Fruit fly (Drosophila melanogaster) whole organism, embryonic: ENCODE measurements around the gene Ilp6.

ENCODE experiments used
- Bgb ChIP-seq: fragments of 200-800 bp; sonication (Bioruptor generic); IDR thresholded peaks from 2 replicates; pipeline ENCODE4 v1.3.6; 2022; ENCODE audit warnings: missing biosample characterization, missing genetic modification characterization; ENCODE audit not compliant: partially characterized antibody
- CG10209 ChIP-seq: fragments of 200-800 bp; sonication (Bioruptor generic); optimal IDR thresholded peaks from 3 replicates; lab custom pipeline; 2017; ENCODE audit warnings: missing biosample characterization, mild to moderate bottlenecking, missing genetic modification characterization, missing genetic modification reagents
- CG12071 ChIP-seq: fragments of 200-800 bp; sonication (Bioruptor generic); optimal IDR thresholded peaks from 3 replicates; lab custom pipeline; 2018; ENCODE audit warnings: missing biosample characterization, mild to moderate bottlenecking, missing genetic modification characterization
- CG13894 ChIP-seq: fragments of 200-800 bp; sonication (Bioruptor generic); optimal IDR thresholded peaks from 3 replicates; lab custom pipeline; 2018; ENCODE audit warnings: missing biosample characterization, mild to moderate bottlenecking, missing genetic modification characterization, moderate library complexity
- CG14014 ChIP-seq: fragments of 200-800 bp; sonication (Bioruptor generic); IDR thresholded peaks from 2 replicates; pipeline ENCODE4 v1.3.6; 2022; ENCODE audit warnings: missing biosample characterization, missing genetic modification characterization
- CG17568 ChIP-seq: fragments of 200-800 bp; sonication (Bioruptor generic); optimal IDR thresholded peaks from 2 replicates; lab custom pipeline; 2018; ENCODE audit warnings: missing biosample characterization, mild to moderate bottlenecking, missing genetic modification characterization, moderate library complexity
- CG2678 ChIP-seq: fragments of 200-800 bp; sonication (Bioruptor generic); optimal IDR thresholded peaks from 3 replicates; lab custom pipeline; 2019; ENCODE audit warnings: missing biosample characterization, mild to moderate bottlenecking, missing genetic modification characterization, moderate library complexity
- CG2875 ChIP-seq: fragments of 200-800 bp; sonication (Bioruptor generic); optimal IDR thresholded peaks from 2 replicates; lab custom pipeline; 2017; ENCODE audit warnings: missing biosample characterization, mild to moderate bottlenecking, missing genetic modification characterization, missing genetic modification reagents
- CG30020 ChIP-seq: fragments of 200-800 bp; optimal IDR thresholded peaks from 2 replicates; lab custom pipeline; 2019; ENCODE audit warnings: missing biosample characterization, mild to moderate bottlenecking, missing genetic modification characterization, moderate library complexity
- CG3065 ChIP-seq: fragments of 200-800 bp; sonication (Bioruptor generic); optimal IDR thresholded peaks from 2 replicates; lab custom pipeline; 2016; ENCODE audit warnings: missing biosample characterization, missing genetic modification characterization
- CG31224 ChIP-seq: fragments of 200-800 bp; sonication (Bioruptor generic); IDR thresholded peaks from 2 replicates; pipeline ENCODE4 v1.3.6; 2022; ENCODE audit warnings: missing biosample characterization, missing genetic modification characterization
- CG31441 ChIP-seq: fragments of 200-800 bp; sonication (Bioruptor generic); IDR thresholded peaks from 2 replicates; pipeline ENCODE4 v1.3.6; 2022; ENCODE audit warnings: missing biosample characterization, missing genetic modification characterization
- CG3407 ChIP-seq: fragments of 200-800 bp; sonication (Bioruptor generic); optimal IDR thresholded peaks from 2 replicates; lab custom pipeline; 2018; ENCODE audit warnings: missing biosample characterization, mild to moderate bottlenecking, missing genetic modification characterization
- CG34376 ChIP-seq: fragments of 200-800 bp; sonication (Bioruptor generic); optimal IDR thresholded peaks from 2 replicates; lab custom pipeline; 2018; ENCODE audit warnings: missing biosample characterization, mild to moderate bottlenecking, missing genetic modification characterization
- CG4328 ChIP-seq: fragments of 200-800 bp; sonication (Bioruptor generic); optimal IDR thresholded peaks from 3 replicates; lab custom pipeline; 2017; ENCODE audit warnings: missing biosample characterization, missing genetic modification reagents, missing genetic modification characterization
- CG6254 ChIP-seq: fragments of 200-800 bp; sonication (Bioruptor generic); optimal IDR thresholded peaks from 3 replicates; lab custom pipeline; 2017; ENCODE audit warnings: mild to moderate bottlenecking, missing biosample characterization, missing genetic modification reagents, missing genetic modification characterization
- CG6683 ChIP-seq: fragments of 200-800 bp; sonication (Bioruptor generic); optimal IDR thresholded peaks from 2 replicates; lab custom pipeline; 2017; ENCODE audit warnings: missing biosample characterization, mild to moderate bottlenecking, missing genetic modification characterization, missing genetic modification reagents
- CG8478 ChIP-seq: fragments of >200 bp; optimal IDR thresholded peaks from 2 replicates; lab custom pipeline; 2018
- Dek ChIP-seq: fragments of 200-800 bp; sonication (Bioruptor generic); optimal IDR thresholded peaks from 3 replicates; lab custom pipeline; 2019; ENCODE audit warnings: missing biosample characterization, mild to moderate bottlenecking, missing genetic modification characterization, moderate library complexity
- Dll ChIP-seq: fragments of 200-800 bp; sonication (Bioruptor generic); IDR thresholded peaks from 4 replicates; pipeline ENCODE4 v1.3.6; 2022; ENCODE audit warnings: missing biosample characterization, missing genetic modification characterization; ENCODE audit not compliant: partially characterized antibody
- Fer3 ChIP-seq: fragments of 200-800 bp; sonication (Bioruptor generic); optimal IDR thresholded peaks from 2 replicates; lab custom pipeline; 2018; ENCODE audit warnings: missing biosample characterization, mild to moderate bottlenecking, missing genetic modification characterization, moderate library complexity
- Hr78 ChIP-seq, 2 experiments: fragments of 200-800 bp in 1 of 2; fragments of >200 bp in 1 of 2; sonication (Bioruptor generic) in 1 of 2; optimal IDR thresholded peaks; 2 replicates each; lab custom pipeline; 2017 to 2019; ENCODE audit warnings: missing biosample characterization in 2 of 2, missing genetic modification characterization in 2 of 2, mild to moderate bottlenecking in 1 of 2, moderate library complexity in 1 of 2
- Nf-YB ChIP-seq: fragments of 200-800 bp; sonication (Bioruptor generic); optimal IDR thresholded peaks from 3 replicates; lab custom pipeline; 2019; ENCODE audit warnings: missing biosample characterization, mild to moderate bottlenecking, missing genetic modification characterization, moderate library complexity
- Nf-YC ChIP-seq: fragments of 200-800 bp; optimal IDR thresholded peaks from 3 replicates; lab custom pipeline; 2019; ENCODE audit warnings: missing biosample characterization, mild to moderate bottlenecking, missing genetic modification characterization, moderate library complexity
- Optix ChIP-seq: fragments of 200-800 bp; sonication (Bioruptor generic); IDR thresholded peaks from 3 replicates; pipeline ENCODE4 v1.3.6; 2022; ENCODE audit warnings: missing biosample characterization, missing genetic modification characterization
- Poxn ChIP-seq: fragments of 200-800 bp; sonication (Bioruptor generic); IDR thresholded peaks from 2 replicates; pipeline ENCODE4 v1.3.6; 2022; ENCODE audit warnings: missing biosample characterization, missing genetic modification characterization
- Rx ChIP-seq: fragments of 200-800 bp; sonication (Bioruptor generic); IDR thresholded peaks from 2 replicates; pipeline ENCODE4 v1.3.6; 2022; ENCODE audit warnings: missing biosample characterization, missing genetic modification characterization
- Vsx1 ChIP-seq: fragments of 200-800 bp; sonication (Bioruptor generic); optimal IDR thresholded peaks from 2 replicates; lab custom pipeline; 2017; ENCODE audit warnings: missing biosample characterization, mild to moderate bottlenecking, missing genetic modification characterization, missing genetic modification reagents
- YL-1 ChIP-seq: fragments of 200-800 bp; sonication (Bioruptor generic); optimal IDR thresholded peaks from 3 replicates; lab custom pipeline; 2017; ENCODE audit warnings: missing biosample characterization, mild to moderate bottlenecking, missing genetic modification characterization
- bcd ChIP-seq: fragments of 200-800 bp; sonication (Bioruptor generic); optimal IDR thresholded peaks from 2 replicates; lab custom pipeline; 2017; ENCODE audit warnings: missing biosample characterization, mild to moderate bottlenecking, missing genetic modification characterization
- cad ChIP-seq: fragments of >200 bp; optimal IDR thresholded peaks from 2 replicates; lab custom pipeline; 2017; ENCODE audit warnings: missing biosample characterization, missing genetic modification characterization
- caup ChIP-seq: fragments of 200-800 bp; sonication (Bioruptor generic); optimal IDR thresholded peaks from 3 replicates; lab custom pipeline; 2017; ENCODE audit warnings: missing biosample characterization, mild to moderate bottlenecking, missing genetic modification characterization, moderate library complexity; ENCODE audit not compliant: severe bottlenecking
- dpn ChIP-seq, 2 experiments: fragments of 200-800 bp; sonication (Bioruptor generic); optimal IDR thresholded peaks; 3 replicates each; lab custom pipeline; 2016; ENCODE audit warnings: missing biosample characterization in 2 of 2, missing genetic modification characterization in 2 of 2
- emc ChIP-seq: fragments of 200-800 bp; sonication (Bioruptor generic); optimal IDR thresholded peaks from 2 replicates; lab custom pipeline; 2016; ENCODE audit warnings: missing biosample characterization, missing genetic modification characterization
- ham ChIP-seq: fragments of 200-800 bp; sonication (Bioruptor generic); IDR thresholded peaks from 2 replicates; pipeline ENCODE4 v1.3.6; 2022; ENCODE audit warnings: missing biosample characterization, missing genetic modification characterization
- hkb ChIP-seq, 2 experiments: fragments of 200-800 bp in 1 of 2; fragments of >200 bp in 1 of 2; sonication (Bioruptor generic) in 1 of 2; IDR thresholded peaks in 1 of 2; optimal IDR thresholded peaks in 1 of 2; 2 replicates each; pipeline versions ENCODE4 v1.3.6 to Lab custom; 2017 to 2022; ENCODE audit warnings: missing biosample characterization in 1 of 2, missing genetic modification characterization in 1 of 2
- ind ChIP-seq: fragments of 200-800 bp; sonication (Bioruptor generic); optimal IDR thresholded peaks from 3 replicates; lab custom pipeline; 2016; ENCODE audit warnings: missing biosample characterization, missing genetic modification characterization
- insv ChIP-seq, 2 experiments: fragments of 200-800 bp; sonication (Bioruptor generic); optimal IDR thresholded peaks; 3 replicates each; lab custom pipeline; 2016 to 2018; ENCODE audit warnings: missing biosample characterization in 2 of 2, missing genetic modification characterization in 2 of 2
- otp ChIP-seq: fragments of 200-800 bp; sonication (Bioruptor generic); IDR thresholded peaks from 3 replicates; pipeline ENCODE4, ENCODE4 v1.3.6; 2022; ENCODE audit warnings: missing biosample characterization, missing genetic modification characterization
- pnt ChIP-seq: fragments of 200-800 bp; sonication (Bioruptor generic); optimal IDR thresholded peaks from 3 replicates; lab custom pipeline; 2016; ENCODE audit warnings: missing biosample characterization, missing genetic modification characterization
- sd ChIP-seq: fragments of 200-800 bp; sonication (Bioruptor generic); optimal IDR thresholded peaks from 3 replicates; lab custom pipeline; 2018; ENCODE audit warnings: missing biosample characterization, mild to moderate bottlenecking, missing genetic modification characterization, moderate library complexity
- sisA ChIP-seq: fragments of 200-800 bp; sonication (Bioruptor generic); IDR thresholded peaks from 2 replicates; pipeline ENCODE4 v1.3.6; 2022; ENCODE audit warnings: missing biosample characterization, missing genetic modification characterization
- slou ChIP-seq: fragments of 200-800 bp; sonication (Bioruptor generic); optimal IDR thresholded peaks from 3 replicates; lab custom pipeline; 2016; ENCODE audit warnings: missing biosample characterization, missing genetic modification characterization
- sna ChIP-seq: fragments of 200-800 bp; sonication (Bioruptor generic); IDR thresholded peaks from 2 replicates; pipeline ENCODE4 v1.3.6; 2022; ENCODE audit warnings: missing biosample characterization, missing genetic modification characterization; ENCODE audit not compliant: partially characterized antibody
- so ChIP-seq: fragments of 200-800 bp; sonication (Bioruptor generic); IDR thresholded peaks from 3 replicates; pipeline ENCODE4 v1.3.6; 2022; ENCODE audit warnings: missing biosample characterization, missing genetic modification characterization
- usp ChIP-seq: fragments of >200 bp; optimal IDR thresholded peaks from 2 replicates; lab custom pipeline; 2017; ENCODE audit warnings: missing biosample characterization, missing genetic modification characterization
- vvl ChIP-seq: fragments of 200-800 bp; sonication (Bioruptor generic); IDR thresholded peaks from 2 replicates; pipeline ENCODE4 v1.3.6; 2022; ENCODE audit warnings: missing biosample characterization, missing genetic modification characterization
- wek ChIP-seq: fragments of 200-800 bp; sonication (Bioruptor generic); optimal IDR thresholded peaks from 3 replicates; lab custom pipeline; 2018; ENCODE audit warnings: missing biosample characterization, mild to moderate bottlenecking, missing genetic modification characterization, moderate library complexity
- z ChIP-seq: fragments of 200-800 bp; sonication (Bioruptor generic); IDR thresholded peaks from 3 replicates; pipeline ENCODE4 v1.3.6; 2022; ENCODE audit warnings: missing biosample characterization, missing genetic modification characterization
- zen2 ChIP-seq: fragments of 200-800 bp; sonication (Bioruptor generic); IDR thresholded peaks from 3 replicates; pipeline ENCODE4 v1.3.6; 2022; ENCODE audit warnings: missing biosample characterization, missing genetic modification characterization; ENCODE audit not compliant: partially characterized antibody

Gene Ilp6

dm6 chrX:2318369-2318768 lies 16.1 kb downstream of the Ilp6 start (continued):
- TF ChIP-seq Nf-YB (GFP tag; lab: Kevin White, UChicago) (peak; percentile 16), slou (GFP tag; lab: Kevin White, UChicago) (no peak), z (GFP tag; lab: Robert Waterston, UW) (0 out of 3 replicates have a peak, but pooled peaks have one; percentile 23), bcd (GFP tag; lab: Kevin White, UChicago) (peak; percentile 6), CG13894 (tag; lab: Kevin White, UChicago) (no peak), CG34376 (GFP tag; lab: Kevin White, UChicago) (no peak), Optix (GFP tag; lab: Robert Waterston, UW) (peak; percentile 78), wek (GFP tag; lab: Kevin White, UChicago) (no peak), caup (GFP tag; lab: Kevin White, UChicago) (no peak), Fer3 (peak; percentile 20), CG8478 (no peak), CG3065 (no peak), Vsx1 (GFP tag; lab: Kevin White, UChicago) (no peak), vvl (GFP tag; lab: Robert Waterston, UW) (peak; percentile 90), insv (GFP tag; optimal IDR thresholded peaks at IDR 0.05; lab: Kevin White, UChicago) (no peak), sd (tag; lab: Kevin White, UChicago) (no peak), zen2 (GFP tag; lab: Robert Waterston, UW) (no peak), pnt (GFP tag; lab: Kevin White, UChicago) (peak; percentile 77), Hr78 (GFP tag; optimal IDR thresholded peaks at IDR 0.05; lab: Kevin White, UChicago) (no peak), YL-1 (GFP tag; lab: Kevin White, UChicago) (no peak), CG17568 (GFP tag; lab: Kevin White, UChicago) (no peak), CG6254 (GFP tag; lab: Kevin White, UChicago) (no peak), CG2678 (tag; lab: Kevin White, UChicago) (peak; percentile 44), CG30020 (tag; lab: Kevin White, UChicago) (no peak), CG31441 (GFP tag; lab: Robert Waterston, UW) (peak; percentile 73), dpn (GFP tag; optimal IDR thresholded peaks at IDR 0.05; lab: Kevin White, UChicago) (peak in 1 of 2 experiments; percentile 55), CG6683 (GFP tag; lab: Kevin White, UChicago) (no peak), CG12071 (no peak), cad (GFP tag; lab: Kevin White, UChicago) (no peak), ind (peak; percentile 41), otp (no peak), so (GFP tag; lab: Robert Waterston, UW) (0 out of 3 replicates have a peak, but pooled peaks have one; percentile 25), Poxn (no peak), CG31224 (peak; percentile 50), CG14014 (GFP tag; lab: Robert Waterston, UW) (no peak), emc (GFP tag; lab: Kevin White, UChicago) (no peak), sisA (GFP tag; lab: Robert Waterston, UW) (peak; percentile 75), ham (GFP tag; lab: Robert Waterston, UW) (no peak), Nf-YC (tag; lab: Kevin White, UChicago) (no peak), CG3407 (no peak), Dll (GFP tag; lab: Robert Waterston, UW) (no peak), CG4328 (GFP tag; lab: Kevin White, UChicago) (no peak), hkb (optimal IDR thresholded peaks at IDR 0.05; lab: Kevin White, UChicago) (no peak), hkb (GFP tag; IDR thresholded peaks at IDR 0.05; lab: Robert Waterston, UW) (peak; percentile 59; the same call in 1 of the 2 replicates), Bgb (no peak), Dek (no peak), CG2875 (GFP tag; lab: Kevin White, UChicago) (peak; percentile 55), usp (GFP tag; lab: Kevin White, UChicago) (no peak), sna (GFP tag; lab: Robert Waterston, UW) (no peak), CG10209 (GFP tag; lab: Kevin White, UChicago) (peak; percentile 36), Rx (peak; percentile 75)
